Worm (Caenorhabditis elegans) whole organism, young adult: Measurements from ENCODE around the gene F29B9.1.
A peak's percentile ranks its signal among the peaks of the same experiment; 100 is the strongest.

Experiments
- B0019.2 ChIP-seq: fragments of 200-800 bp; sonication (Bioruptor generic); conservative IDR thresholded peaks from 2 replicates; pipeline ENCODE4 v1.3.6; 2022; ENCODE audit warnings: missing genetic modification reagents, missing genetic modification characterization, missing compliant biosample characterization
- B0336.3 ChIP-seq: fragments of 200-800 bp; sonication (Bioruptor generic); IDR thresholded peaks from 2 replicates; pipeline ENCODE4 v1.3.6; 2022; ENCODE audit warnings: missing genetic modification characterization, missing compliant biosample characterization
- C06A6.2 ChIP-seq: fragments of 200-800 bp; sonication (Bioruptor generic); conservative IDR thresholded peaks from 2 replicates; pipeline ENCODE4 v1.3.6; 2022; ENCODE audit warnings: missing genetic modification characterization, missing compliant biosample characterization
- D2030.7 ChIP-seq: fragments of 200-800 bp; sonication (Bioruptor generic); IDR thresholded peaks from 2 replicates; pipeline ENCODE4 v1.3.6; 2022; ENCODE audit warnings: missing genetic modification reagents, missing genetic modification characterization, missing compliant biosample characterization
- F10E7.11 ChIP-seq: sonication (generic microtip); optimal IDR thresholded peaks from 2 replicates; lab custom pipeline; 2017; ENCODE audit warnings: mild to moderate bottlenecking, missing genetic modification characterization, moderate library complexity, missing compliant biosample characterization
- F22D6.2 ChIP-seq: sonication (generic microtip); optimal IDR thresholded peaks from 2 replicates; lab custom pipeline; 2016; ENCODE audit warnings: mild to moderate bottlenecking, missing genetic modification characterization, missing compliant biosample characterization
- F23B12.7 ChIP-seq: sonication (generic microtip); optimal IDR thresholded peaks from 2 replicates; lab custom pipeline; 2017; ENCODE audit warnings: missing genetic modification characterization, mild to moderate bottlenecking, missing compliant biosample characterization, antibody characterized with exemption, moderate library complexity; ENCODE audit not compliant: insufficient read depth
- F39B2.1 ChIP-seq: fragments of 200-800 bp; sonication (Bioruptor generic); IDR thresholded peaks from 2 replicates; pipeline ENCODE4 v1.3.6; 2022; ENCODE audit warnings: missing genetic modification reagents, missing genetic modification characterization, missing compliant biosample characterization
- F49E8.2 ChIP-seq: sonication (generic microtip); optimal IDR thresholded peaks from 3 replicates; lab custom pipeline; 2017; ENCODE audit warnings: missing genetic modification characterization, mild to moderate bottlenecking, missing compliant biosample characterization, antibody characterized with exemption, moderate library complexity; ENCODE audit not compliant: insufficient read depth
- K12H6.12 ChIP-seq: fragments of 200-800 bp; sonication (Bioruptor generic); optimal IDR thresholded peaks from 2 replicates; lab custom pipeline; 2018; ENCODE audit warnings: mild to moderate bottlenecking, missing genetic modification characterization, missing compliant biosample characterization
- T07F8.4 ChIP-seq: sonication (generic microtip); optimal IDR thresholded peaks from 2 replicates; lab custom pipeline; 2016; ENCODE audit warnings: mild to moderate bottlenecking, missing genetic modification characterization, moderate library complexity, missing compliant biosample characterization
- Y56A3A.18 ChIP-seq: fragments of 200-800 bp; sonication (Bioruptor generic); IDR thresholded peaks from 2 replicates; pipeline ENCODE4 v1.3.6; 2022; ENCODE audit warnings: missing genetic modification reagents, missing genetic modification characterization, missing compliant biosample characterization
- ZK185.1 ChIP-seq: sonication (generic microtip); optimal IDR thresholded peaks from 2 replicates; lab custom pipeline; 2016; ENCODE audit warnings: mild to moderate bottlenecking, missing genetic modification characterization, missing compliant biosample characterization; ENCODE audit not compliant: poor library complexity, severe bottlenecking
- aptf-2 ChIP-seq: fragments of 200-800 bp; sonication (Bioruptor generic); conservative IDR thresholded peaks from 2 replicates; pipeline ENCODE4 v1.3.6; 2022; ENCODE audit warnings: missing genetic modification reagents, missing genetic modification characterization, missing compliant biosample characterization
- athp-1 ChIP-seq: sonication (generic microtip); optimal IDR thresholded peaks from 2 replicates; lab custom pipeline; 2017; ENCODE audit warnings: mild to moderate bottlenecking, missing genetic modification characterization, missing compliant biosample characterization
- ceh-27 ChIP-seq: fragments of 200-800 bp; sonication (Bioruptor generic); optimal IDR thresholded peaks from 2 replicates; lab custom pipeline; 2018; ENCODE audit warnings: mild to moderate bottlenecking, missing genetic modification characterization, moderate library complexity, missing compliant biosample characterization
- ceh-79 ChIP-seq: sonication (generic microtip); optimal IDR thresholded peaks from 2 replicates; lab custom pipeline; 2017; ENCODE audit warnings: mild to moderate bottlenecking, missing genetic modification characterization, missing compliant biosample characterization
- ceh-91 ChIP-seq: fragments of 200-800 bp; sonication (Bioruptor generic); IDR thresholded peaks from 2 replicates; pipeline ENCODE4 v1.3.6; 2022; ENCODE audit warnings: missing genetic modification reagents, missing genetic modification characterization, missing compliant biosample characterization
- chd-7 ChIP-seq: sonication (generic microtip); optimal IDR thresholded peaks from 2 replicates; lab custom pipeline; 2016; ENCODE audit warnings: mild to moderate bottlenecking, missing genetic modification characterization, moderate library complexity, missing compliant biosample characterization
- dox-1 ChIP-seq: fragments of 200-800 bp; sonication (Bioruptor generic); IDR thresholded peaks from 2 replicates; pipeline ENCODE4 v1.3.6; 2022; ENCODE audit warnings: missing genetic modification reagents, missing genetic modification characterization, missing compliant biosample characterization
- dpl-1 ChIP-seq: fragments of 150-350 bp; optimal IDR thresholded peaks from 2 replicates; lab custom pipeline; 2014; ENCODE audit warnings: missing biosample characterization, missing genetic modification reagents, missing genetic modification characterization
- egl-18 ChIP-seq: fragments of 200-800 bp; sonication (Bioruptor generic); IDR thresholded peaks from 2 replicates; pipeline ENCODE4 v1.3.6; 2022; ENCODE audit warnings: missing genetic modification reagents, missing genetic modification characterization, missing compliant biosample characterization
- fkh-3 ChIP-seq: sonication (generic microtip); optimal IDR thresholded peaks from 2 replicates; lab custom pipeline; 2016; ENCODE audit warnings: mild to moderate bottlenecking, missing genetic modification characterization, missing compliant biosample characterization
- gei-17 ChIP-seq: fragments of 200-800 bp; sonication (Bioruptor generic); optimal IDR thresholded peaks from 2 replicates; lab custom pipeline; 2018; ENCODE audit warnings: mild to moderate bottlenecking, missing genetic modification characterization, missing compliant biosample characterization
- hlh-26 ChIP-seq: fragments of 200-800 bp; sonication (Bioruptor generic); conservative IDR thresholded peaks from 2 replicates; pipeline ENCODE4 v1.3.6; 2022; ENCODE audit warnings: missing genetic modification reagents, missing genetic modification characterization, missing compliant biosample characterization
- hrde-1 ChIP-seq: sonication (generic microtip); optimal IDR thresholded peaks from 2 replicates; lab custom pipeline; 2016; ENCODE audit warnings: missing genetic modification characterization, mild to moderate bottlenecking, missing compliant biosample characterization, moderate library complexity, missing genotype, missing genetic modification reagents, borderline replicate concordance
- let-526 ChIP-seq: fragments of 200-800 bp; sonication (Bioruptor generic); IDR thresholded peaks from 2 replicates; pipeline ENCODE4 v1.3.6; 2022; ENCODE audit warnings: missing genetic modification reagents, missing genetic modification characterization, missing compliant biosample characterization
- let-607 ChIP-seq, 2 experiments: fragments of 200-800 bp in 1 of 2; sonication (Bioruptor generic) in 1 of 2; sonication (generic microtip) in 1 of 2; optimal IDR thresholded peaks; 2 replicates each; lab custom pipeline; 2016 to 2018; ENCODE audit warnings: mild to moderate bottlenecking in 2 of 2, missing compliant biosample characterization in 2 of 2, missing genetic modification characterization in 2 of 2, moderate library complexity in 2 of 2, missing genotype in 1 of 2
- lin-35 ChIP-seq, 3 experiments: fragments of 150-350 bp in 2 of 3; sonication (generic microtip) in 1 of 3; optimal IDR thresholded peaks; 2 replicates each; lab custom pipeline; 2014 to 2018; ENCODE audit warnings: missing biosample characterization in 3 of 3, missing genetic modification characterization in 3 of 3, missing genetic modification reagents in 3 of 3
- lin-40 ChIP-seq: sonication (generic microtip); optimal IDR thresholded peaks from 2 replicates; lab custom pipeline; 2016; ENCODE audit warnings: missing genetic modification characterization, mild to moderate bottlenecking, missing compliant biosample characterization, missing genotype, missing genetic modification reagents
- lir-1 ChIP-seq: fragments of 200-800 bp; sonication (Bioruptor generic); conservative IDR thresholded peaks from 2 replicates; pipeline ENCODE4 v1.3.6; 2022; ENCODE audit warnings: missing genetic modification reagents, missing genetic modification characterization, missing compliant biosample characterization
- lsl-1 ChIP-seq: fragments of 200-800 bp; sonication (Bioruptor generic); optimal IDR thresholded peaks from 2 replicates; lab custom pipeline; 2018; ENCODE audit warnings: mild to moderate bottlenecking, missing genetic modification characterization, moderate library complexity, missing compliant biosample characterization
- mel-28 ChIP-seq: sonication (generic microtip); optimal IDR thresholded peaks from 2 replicates; lab custom pipeline; 2016; ENCODE audit warnings: borderline replicate concordance, mild to moderate bottlenecking, missing genetic modification characterization, missing compliant biosample characterization
- nhr-120 ChIP-seq: fragments of 200-800 bp; sonication (Bioruptor generic); IDR thresholded peaks from 2 replicates; pipeline ENCODE4 v1.3.6; 2022; ENCODE audit warnings: missing genetic modification characterization, missing compliant biosample characterization
- nhr-179 ChIP-seq: sonication (generic microtip); optimal IDR thresholded peaks from 2 replicates; lab custom pipeline; 2016; ENCODE audit warnings: mild to moderate bottlenecking, missing genetic modification characterization, missing compliant biosample characterization
- repo-1 ChIP-seq: sonication (generic microtip); optimal IDR thresholded peaks from 2 replicates; lab custom pipeline; 2017; ENCODE audit warnings: mild to moderate bottlenecking, missing genetic modification characterization, missing compliant biosample characterization
- sdz-38 ChIP-seq: sonication (generic microtip); optimal IDR thresholded peaks from 2 replicates; lab custom pipeline; 2016; ENCODE audit warnings: missing genotype, missing genetic modification characterization, missing compliant biosample characterization
- snpc-1.1 ChIP-seq: sonication (generic microtip); optimal IDR thresholded peaks from 2 replicates; lab custom pipeline; 2017; ENCODE audit warnings: missing genetic modification characterization, mild to moderate bottlenecking, missing compliant biosample characterization, antibody characterized with exemption, moderate library complexity, missing genotype, missing genetic modification reagents; ENCODE audit not compliant: insufficient read depth
- snpc-3.4 ChIP-seq: sonication (generic microtip); optimal IDR thresholded peaks from 2 replicates; lab custom pipeline; 2017; ENCODE audit warnings: missing genetic modification characterization, mild to moderate bottlenecking, missing compliant biosample characterization, antibody characterized with exemption, moderate library complexity, missing genotype, missing genetic modification reagents
- somi-1 ChIP-seq: fragments of 200-800 bp; sonication (Bioruptor generic); optimal IDR thresholded peaks from 2 replicates; lab custom pipeline; 2018; ENCODE audit warnings: mild to moderate bottlenecking, missing genetic modification characterization, missing compliant biosample characterization
- tbx-9 ChIP-seq: sonication (generic microtip); optimal IDR thresholded peaks from 2 replicates; lab custom pipeline; 2016; ENCODE audit warnings: borderline replicate concordance, missing genetic modification characterization, inconsistent platforms, missing compliant biosample characterization
- xnd-1 ChIP-seq: sonication (generic microtip); optimal IDR thresholded peaks from 2 replicates; lab custom pipeline; 2016; ENCODE audit warnings: missing genotype, missing genetic modification reagents, missing genetic modification characterization, missing compliant biosample characterization
- ztf-25 ChIP-seq: fragments of 200-800 bp; sonication (Bioruptor generic); IDR thresholded peaks from 2 replicates; pipeline ENCODE4 v1.3.6; 2022; ENCODE audit warnings: missing genetic modification reagents, missing genetic modification characterization, missing compliant biosample characterization
- ztf-6 ChIP-seq: fragments of 200-800 bp; sonication (Bioruptor generic); IDR thresholded peaks from 2 replicates; pipeline ENCODE4 v1.3.6; 2022; ENCODE audit warnings: missing genetic modification reagents, missing genetic modification characterization, missing compliant biosample characterization

F29B9.1 gene

DNA sequence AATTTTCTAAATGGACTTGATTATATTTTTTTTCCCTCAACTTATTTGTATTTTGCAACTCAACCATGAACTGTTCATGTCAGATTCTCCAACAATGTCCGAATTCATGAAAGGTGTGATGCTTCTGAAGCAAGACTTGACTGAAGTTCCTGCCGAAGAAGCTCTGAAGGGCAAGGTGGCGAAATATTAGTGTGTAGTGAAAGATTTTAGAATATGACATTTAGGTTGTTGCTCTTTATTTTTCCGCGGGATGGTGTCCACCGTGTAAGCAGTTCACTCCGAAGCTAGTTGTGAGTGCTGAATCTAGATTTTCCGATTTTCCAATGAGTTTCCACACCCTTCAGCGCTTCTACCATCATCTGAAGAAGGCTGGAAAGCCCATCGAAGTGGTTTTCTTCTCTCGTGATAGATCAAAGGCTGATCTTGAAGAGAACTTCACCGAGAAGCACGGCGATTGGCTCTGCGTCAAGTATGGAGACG lies 12.8 kb upstream of the F29B9.1 start, which contains the start of gene F29B9.5 (continued):
- TF ChIP-seq let-607 (tag; optimal IDR thresholded peaks at IDR 0.05; lab: Kevin White, UChicago) (no peak), F22D6.2 (no peak), ztf-25 (GFP tag; lab: Robert Waterston, UW) (no peak), D2030.7 (GFP tag; lab: Robert Waterston, UW) (0 out of 2 replicates have a peak, but pooled peaks have one; percentile 9), F39B2.1 (peak; percentile 9; the same call in 1 of the 2 replicates)

DNA sequence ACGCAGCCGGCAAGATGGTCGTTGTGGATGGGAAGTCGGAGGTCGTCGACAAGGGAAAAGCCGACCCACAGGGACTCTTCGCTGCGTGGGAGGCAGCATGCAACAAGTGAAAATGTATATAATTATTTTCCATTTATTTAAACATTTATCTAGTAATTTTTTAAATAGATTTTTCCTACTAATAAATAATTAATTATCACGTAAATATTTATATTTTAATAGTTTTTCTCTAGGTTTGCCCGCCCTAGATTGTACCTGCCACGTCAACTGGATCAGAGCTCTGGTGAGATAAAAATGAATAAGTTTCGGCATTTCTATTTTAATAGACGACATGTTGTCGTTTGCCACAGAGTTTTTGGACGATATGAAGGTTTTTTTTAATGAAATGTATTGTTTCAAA lies 12.2 kb upstream of the F29B9.1 start, which contains the start of gene psr-1:
Gene psr-1, plus strand, starts transcription at position 301 of the 400 bp plus-strand sequence.
- no peak for TF ChIP-seq C06A6.2 (GFP tag; lab: Robert Waterston, UW)
- TF ChIP-seq F39B2.1: no peak
- TF ChIP-seq repo-1: no peak
- no peak for TF ChIP-seq B0336.3 (GFP tag; lab: Robert Waterston, UW)
- no peak for TF ChIP-seq ZK185.1 (tag; lab: Kevin White, UChicago)
- no peak for TF ChIP-seq F23B12.7
- no peak for TF ChIP-seq F10E7.11 (tag; lab: Kevin White, UChicago)
- TF ChIP-seq ceh-27 (GFP tag; lab: Kevin White, UChicago): no peak
- no peak for TF ChIP-seq fkh-3 (tag; lab: Kevin White, UChicago)
- no peak for TF ChIP-seq T07F8.4 (tag; lab: Kevin White, UChicago)
- no peak for TF ChIP-seq hrde-1 (tag; lab: Kevin White, UChicago)
- no peak for TF ChIP-seq Y56A3A.18
- TF ChIP-seq dpl-1 (GFP tag; lab: Kevin White, UChicago): no peak
- TF ChIP-seq ztf-6 (GFP tag; lab: Robert Waterston, UW): no peak
- no peak for TF ChIP-seq ceh-91
- no peak for TF ChIP-seq sdz-38 (tag; lab: Kevin White, UChicago)

DNA sequence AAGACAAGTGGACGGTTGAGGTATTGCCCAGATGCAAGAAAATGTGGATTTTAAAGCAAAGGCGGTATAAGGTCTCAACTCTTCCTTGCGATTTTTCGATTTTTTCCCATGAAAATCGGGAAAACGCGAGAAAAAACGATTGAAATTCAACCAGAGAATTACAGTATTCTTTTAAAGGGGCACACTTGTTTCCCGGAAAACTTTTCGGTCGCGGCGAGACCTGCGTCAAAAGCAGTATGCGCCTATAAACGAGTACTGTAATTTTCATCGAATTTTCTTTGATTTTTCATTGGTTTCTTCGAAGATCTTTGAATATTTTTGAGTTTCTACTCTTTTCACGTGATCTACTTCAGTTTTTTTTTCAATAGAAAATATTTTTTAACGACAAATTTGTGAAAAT lies 11.5 kb upstream of the F29B9.1 start:
- TF ChIP-seq ceh-79 (tag; lab: Kevin White, UChicago) (no peak), D2030.7 (GFP tag; lab: Robert Waterston, UW) (peak; percentile 83), K12H6.12 (tag; lab: Kevin White, UChicago) (no peak), xnd-1 (peak; percentile 96), egl-18 (GFP tag; lab: Robert Waterston, UW) (no peak), dox-1 (GFP tag; lab: Robert Waterston, UW) (peak; percentile 76), let-607 (tag; optimal IDR thresholded peaks at IDR 0.05; lab: Kevin White, UChicago) (no peak), lsl-1 (GFP tag; lab: Kevin White, UChicago) (peak; percentile 99), athp-1 (tag; lab: Kevin White, UChicago) (no peak), chd-7 (tag; lab: Kevin White, UChicago) (no peak), let-526 (GFP tag; lab: Robert Waterston, UW) (no peak), ZK185.1 (tag; lab: Kevin White, UChicago) (no peak), T07F8.4 (tag; lab: Kevin White, UChicago) (no peak), repo-1 (no peak), nhr-120 (GFP tag; lab: Robert Waterston, UW) (no peak), aptf-2 (GFP tag; lab: Robert Waterston, UW) (no peak), lin-35 (GFP tag; optimal IDR thresholded peaks at IDR 0.05; lab: Kevin White, UChicago) (no peak), nhr-179 (tag; lab: Kevin White, UChicago) (no peak), lir-1 (GFP tag; lab: Robert Waterston, UW) (no peak; the same call in 1 of the 2 replicates), tbx-9 (tag; lab: Kevin White, UChicago) (no peak), gei-17 (GFP tag; lab: Kevin White, UChicago) (no peak), fkh-3 (tag; lab: Kevin White, UChicago) (no peak), somi-1 (GFP tag; lab: Kevin White, UChicago) (no peak), B0019.2 (GFP tag; lab: Robert Waterston, UW) (no peak), snpc-3.4 (tag; lab: Kevin White, UChicago) (peak; percentile 71), snpc-1.1 (tag; lab: Kevin White, UChicago) (peak; percentile 3), lin-40 (tag; lab: Kevin White, UChicago) (no peak), F49E8.2 (tag; lab: Kevin White, UChicago) (peak; percentile 68), mel-28 (tag; lab: Kevin White, UChicago) (no peak), hlh-26 (GFP tag; lab: Robert Waterston, UW) (no peak)
